Fruit fly (Drosophila melanogaster) whole organism, wandering third instar larva: Measurements from ENCODE around the gene CG1074.
A peak's percentile ranks its signal among the peaks of the same experiment; 100 is the strongest.

Experiments
- Dfd ChIP-seq: fragments of >200 bp; optimal IDR thresholded peaks from 2 replicates; lab custom pipeline; 2017; ENCODE audit warnings: missing biosample characterization, missing genetic modification characterization
- HLH106 ChIP-seq: fragments of 200-800 bp; optimal IDR thresholded peaks from 3 replicates; lab custom pipeline; 2019; ENCODE audit warnings: missing biosample characterization, mild to moderate bottlenecking, missing genetic modification characterization, moderate library complexity
- Hr78 ChIP-seq: fragments of >200 bp; optimal IDR thresholded peaks from 2 replicates; lab custom pipeline; 2017; ENCODE audit warnings: missing biosample characterization, missing genetic modification characterization
- Jra ChIP-seq: sonication (Bioruptor generic); optimal IDR thresholded peaks from 2 replicates; lab custom pipeline; 2016; ENCODE audit warnings: missing biosample characterization, missing genetic modification characterization
- Myc ChIP-seq: fragments of >200 bp; optimal IDR thresholded peaks from 2 replicates; lab custom pipeline; 2017
- br ChIP-seq: fragments of 200-800 bp; sonication (Bioruptor generic); optimal IDR thresholded peaks from 2 replicates; lab custom pipeline; 2016; ENCODE audit warnings: missing biosample characterization, missing genetic modification characterization
- brk ChIP-seq: fragments of 200-800 bp; sonication (Bioruptor generic); optimal IDR thresholded peaks from 2 replicates; lab custom pipeline; 2016; ENCODE audit warnings: missing biosample characterization, mild to moderate bottlenecking, missing genetic modification characterization
- dsf ChIP-seq: sonication (Bioruptor generic); optimal IDR thresholded peaks from 2 replicates; lab custom pipeline; 2016; ENCODE audit warnings: missing biosample characterization, missing genetic modification characterization, borderline replicate concordance
- foxo ChIP-seq, 2 experiments: fragments of 200-800 bp; sonication (Bioruptor generic); optimal IDR thresholded peaks; 2 replicates in 1 of 2; 3 replicates in 1 of 2; lab custom pipeline; 2016 to 2017; ENCODE audit warnings: missing biosample characterization in 2 of 2, missing genetic modification characterization in 2 of 2
- lola ChIP-seq: fragments of >200 bp; optimal IDR thresholded peaks from 2 replicates; lab custom pipeline; 2017; ENCODE audit warnings: missing biosample characterization, missing genetic modification characterization
- pan ChIP-seq: fragments of >200 bp; optimal IDR thresholded peaks from 2 replicates; lab custom pipeline; 2017
- psq ChIP-seq: fragments of 200-800 bp; sonication (Bioruptor generic); optimal IDR thresholded peaks from 3 replicates; lab custom pipeline; 2017; ENCODE audit warnings: missing biosample characterization, mild to moderate bottlenecking, missing genetic modification characterization, moderate library complexity
- rgr ChIP-seq: fragments of 200-800 bp; sonication (Bioruptor generic); optimal IDR thresholded peaks from 3 replicates; lab custom pipeline; 2016; ENCODE audit warnings: missing biosample characterization, mild to moderate bottlenecking, missing genetic modification characterization
- usp ChIP-seq: fragments of >200 bp; optimal IDR thresholded peaks from 2 replicates; lab custom pipeline; 2017; ENCODE audit warnings: missing biosample characterization, missing genetic modification characterization

DNA sequence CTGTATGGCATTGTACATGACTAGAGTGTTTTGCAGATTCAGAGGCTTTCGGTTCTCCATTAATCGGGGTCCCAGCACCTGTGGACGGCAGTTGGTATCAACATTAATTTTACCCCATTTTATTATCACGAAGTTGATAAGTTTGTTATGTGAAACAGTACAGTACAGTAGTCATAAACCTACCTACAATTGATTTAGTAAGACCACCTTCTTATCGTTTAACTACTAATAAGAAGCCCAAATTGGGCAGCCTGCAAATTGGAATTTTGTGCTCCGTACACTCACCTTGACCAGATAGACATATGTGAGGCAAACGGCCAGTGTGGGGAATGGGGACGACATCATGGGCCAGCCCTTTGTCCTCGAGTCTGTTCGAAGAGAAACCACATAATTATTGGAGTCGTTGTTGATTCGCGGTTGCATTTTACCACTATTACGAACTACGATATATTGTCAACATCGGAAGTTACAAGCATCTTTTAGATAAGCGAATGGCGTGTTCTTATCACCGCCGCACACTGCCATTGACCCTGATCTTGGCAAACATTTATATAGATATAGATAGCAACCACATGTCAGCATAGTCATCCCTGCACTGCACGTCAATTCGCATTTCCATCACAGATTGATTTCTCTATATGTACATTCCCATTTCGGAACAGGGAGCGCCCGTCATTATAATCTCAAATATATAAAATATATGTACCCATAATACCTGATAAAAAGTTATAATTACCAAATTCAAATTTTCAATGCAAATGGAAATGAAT lies 12.9 kb downstream of the CG1074 start:
- no peak for TF ChIP-seq usp (GFP tag; lab: Kevin White, UChicago)
- TF ChIP-seq pan (lab: Kevin White, UChicago) = no peak
- peak; percentile 56 for TF ChIP-seq rgr (GFP tag; lab: Kevin White, UChicago)
- TF ChIP-seq brk (GFP tag; lab: Kevin White, UChicago) = no peak
- TF ChIP-seq Myc (lab: Kevin White, UChicago) = no peak
- no peak for TF ChIP-seq Hr78 (GFP tag; lab: Kevin White, UChicago)
- TF ChIP-seq dsf (GFP tag; lab: Kevin White, UChicago) = no peak
- TF ChIP-seq foxo (GFP tag; optimal IDR thresholded peaks at IDR 0.05; lab: Kevin White, UChicago) = no peak
- TF ChIP-seq HLH106 = no peak
- no peak for TF ChIP-seq psq (GFP tag; lab: Kevin White, UChicago)
- no peak for TF ChIP-seq lola (GFP tag; lab: Kevin White, UChicago)
- TF ChIP-seq Jra (GFP tag; lab: Kevin White, UChicago) = no peak
- TF ChIP-seq Dfd (GFP tag; lab: Kevin White, UChicago) = no peak
- no peak for TF ChIP-seq br (GFP tag; lab: Kevin White, UChicago)
